Worm (Caenorhabditis elegans): Measurements from ENCODE around the gene F28E10.1.

Gene F28E10.1

ce11 chrIV:4633393-4633792, 64.8 kb downstream of the F28E10.1 start, which contains the start of gene R105.1:
TSS of gene R105.1 (plus strand) at chrIV:4633693.
- TF ChIP-seq hmg-20 (GFP tag; IDR thresholded peaks at IDR 0.05) (no peak), rec-8 (tag; optimal IDR thresholded peaks at IDR 0.05) (no peak), xnd-1 (tag; optimal IDR thresholded peaks at IDR 0.05) (no peak), hlh-12 (tag; optimal IDR thresholded peaks at IDR 0.05) (no peak), sptf-2 (GFP tag; optimal IDR thresholded peaks at IDR 0.05) (no peak), F49E8.2 (tag; optimal IDR thresholded peaks at IDR 0.05; ENCODE audit: insufficient read depth) (no peak), ztf-22 (GFP tag; optimal IDR thresholded peaks at IDR 0.05) (no peak), nfya-2 (GFP tag; IDR thresholded peaks at IDR 0.05) (no peak), K11D2.4 (GFP tag; IDR thresholded peaks at IDR 0.05) (no peak)

ce11 chrIV:4636001-4636400, 67.4 kb downstream of the F28E10.1 start, which contains the start of gene R105.5:
TSS of gene R105.5 (plus strand) at chrIV:4636301.
- TF ChIP-seq F33H1.4 (GFP tag; IDR thresholded peaks at IDR 0.05) (no peak), chd-7 (tag; optimal IDR thresholded peaks at IDR 0.05) (no peak), repo-1 (tag; optimal IDR thresholded peaks at IDR 0.05) (no peak), dox-1 (GFP tag; IDR thresholded peaks at IDR 0.05) (no peak), lsy-27 (tag; optimal IDR thresholded peaks at IDR 0.05; ENCODE audit: borderline replicate concordance, insufficient read depth) (no peak), lin-35 (GFP tag; optimal IDR thresholded peaks at IDR 0.05) (no peak), nfya-1 (tag; optimal IDR thresholded peaks at IDR 0.05; ENCODE audit: borderline replicate concordance, insufficient read depth) (no peak), egl-44 (GFP tag; IDR thresholded peaks at IDR 0.05) (no peak), F39B2.1 (GFP tag; IDR thresholded peaks at IDR 0.05) (no peak), bed-1 (GFP tag; IDR thresholded peaks at IDR 0.05) (no peak), lin-26 (GFP tag; IDR thresholded peaks at IDR 0.05) (no peak), snpc-1.1 (tag; optimal IDR thresholded peaks at IDR 0.05; ENCODE audit: insufficient read depth) (no peak), rpc-1 (optimal IDR thresholded peaks at IDR 0.05) (no peak), rpc-1 (tag; optimal IDR thresholded peaks at IDR 0.05) (no peak), hlh-26 (GFP tag; conservative IDR thresholded peaks at IDR 0.05) (no peak)

ce11 chrIV:4637840-4638239, 69.2 kb downstream of the F28E10.1 start, which contains the start of gene F19C7.8:
TSS of gene F19C7.8 (minus strand) at chrIV:4638095.
- no peak for TF ChIP-seq efl-1 (GFP tag; optimal IDR thresholded peaks at IDR 0.05)
- TF ChIP-seq sea-2 (GFP tag; IDR thresholded peaks at IDR 0.05) = no peak
- 0 out of 2 replicates have a peak, but pooled peaks have one; percentile 41 for TF ChIP-seq ztf-28 (GFP tag; IDR thresholded peaks at IDR 0.05)
- no peak for TF ChIP-seq attf-3 (GFP tag; conservative IDR thresholded peaks at IDR 0.05)
- no peak for TF ChIP-seq lin-40 (tag; optimal IDR thresholded peaks at IDR 0.05)
- TF ChIP-seq F57A8.1 (GFP tag; optimal IDR thresholded peaks at IDR 0.05) = no peak
- 0 out of 2 replicates have a peak, but pooled peaks have one; percentile 13 for TF ChIP-seq lin-26 (GFP tag; IDR thresholded peaks at IDR 0.05)
- TF ChIP-seq Y53F4B.3 (GFP tag; IDR thresholded peaks at IDR 0.05) = no peak
- TF ChIP-seq C17E4.6 (GFP tag; IDR thresholded peaks at IDR 0.05) = no peak
- TF ChIP-seq ztf-6 (GFP tag; IDR thresholded peaks at IDR 0.05) = no peak
- no peak for TF ChIP-seq hlh-26 (GFP tag; conservative IDR thresholded peaks at IDR 0.05)
- no peak for TF ChIP-seq chd-7 (tag; optimal IDR thresholded peaks at IDR 0.05)
- no peak for TF ChIP-seq T26A5.8 (tag; optimal IDR thresholded peaks at IDR 0.05)
- TF ChIP-seq dox-1 (GFP tag; IDR thresholded peaks at IDR 0.05) = no peak

- no peak for TF ChIP-seq madf-6 (GFP tag; IDR thresholded peaks at IDR 0.05)
- no peak for TF ChIP-seq nhr-179 (tag; optimal IDR thresholded peaks at IDR 0.05)
- TF ChIP-seq ZK185.1 (tag; optimal IDR thresholded peaks at IDR 0.05; ENCODE audit: poor library complexity, severe bottlenecking) = no peak
- no peak for TF ChIP-seq C06A6.2 (GFP tag; conservative IDR thresholded peaks at IDR 0.05)
- TF ChIP-seq unc-130 (GFP tag; optimal IDR thresholded peaks at IDR 0.05) = no peak
- no peak for TF ChIP-seq lag-1 (GFP tag; IDR thresholded peaks at IDR 0.05)
- TF ChIP-seq ceh-58 (GFP tag; IDR thresholded peaks at IDR 0.05) = no peak
- TF ChIP-seq sptf-2 (GFP tag; optimal IDR thresholded peaks at IDR 0.05) = no peak
- TF ChIP-seq lin-26 (GFP tag; IDR thresholded peaks at IDR 0.05) = no peak
- no peak for TF ChIP-seq C17E4.6 (GFP tag; IDR thresholded peaks at IDR 0.05)
- TF ChIP-seq attf-5 (GFP tag; optimal IDR thresholded peaks at IDR 0.05) = no peak
- TF ChIP-seq aptf-2 (GFP tag; conservative IDR thresholded peaks at IDR 0.05) = no peak
- TF ChIP-seq hrde-1 (tag; optimal IDR thresholded peaks at IDR 0.05; ENCODE audit: borderline replicate concordance) = no peak
- no peak for TF ChIP-seq fkh-3 (tag; optimal IDR thresholded peaks at IDR 0.05)
Measured at ce11 chrIV:4639352-4639751, 70.7 kb downstream of the F28E10.1 start.

Data from whole organism, young adult.